Fruit fly (Drosophila melanogaster) whole organism, wandering third instar larva: ENCODE measurements around the gene CG16789.

Source experiments
- Abd-B ChIP-seq: fragments of >200 bp; optimal IDR thresholded peaks from 2 replicates; lab custom pipeline; 2017; ENCODE audit warnings: missing biosample characterization, missing genetic modification characterization
- CG32264 ChIP-seq: fragments of 200-800 bp; sonication (Bioruptor generic); optimal IDR thresholded peaks from 2 replicates; lab custom pipeline; 2016; ENCODE audit warnings: missing biosample characterization, missing genetic modification characterization
- CG9705 ChIP-seq: fragments of 200-800 bp; sonication (Bioruptor generic); optimal IDR thresholded peaks from 2 replicates; lab custom pipeline; 2018; ENCODE audit warnings: missing biosample characterization, mild to moderate bottlenecking, missing genetic modification characterization
- CrebA ChIP-seq: fragments of 200-800 bp; sonication (Bioruptor generic); optimal IDR thresholded peaks from 2 replicates; lab custom pipeline; 2016; ENCODE audit warnings: missing biosample characterization, mild to moderate bottlenecking, missing genetic modification characterization, borderline replicate concordance
- Dfd ChIP-seq: fragments of >200 bp; optimal IDR thresholded peaks from 2 replicates; lab custom pipeline; 2017; ENCODE audit warnings: missing biosample characterization, missing genetic modification characterization
- Dif ChIP-seq: fragments of 200-275, 200-300 bp; sonication (Bioruptor generic); optimal IDR thresholded peaks from 2 replicates; lab custom pipeline; 2018; ENCODE audit warnings: missing biosample characterization, missing genetic modification characterization; ENCODE audit not compliant: partially characterized antibody
- GATAd ChIP-seq: sonication (Bioruptor generic); optimal IDR thresholded peaks from 2 replicates; lab custom pipeline; 2016; ENCODE audit warnings: missing biosample characterization, missing genetic modification characterization
- HLH106 ChIP-seq: fragments of 200-800 bp; optimal IDR thresholded peaks from 3 replicates; lab custom pipeline; 2019; ENCODE audit warnings: missing biosample characterization, mild to moderate bottlenecking, missing genetic modification characterization, moderate library complexity
- Hnf4 ChIP-seq: fragments of 200-800 bp; sonication (Bioruptor generic); optimal IDR thresholded peaks from 2 replicates; lab custom pipeline; 2016; ENCODE audit warnings: missing biosample characterization, mild to moderate bottlenecking, missing genetic modification characterization
- Hr78 ChIP-seq: fragments of >200 bp; optimal IDR thresholded peaks from 2 replicates; lab custom pipeline; 2017; ENCODE audit warnings: missing biosample characterization, missing genetic modification characterization
- Hr83 ChIP-seq: fragments of 200-300 bp; sonication (Bioruptor generic); optimal IDR thresholded peaks from 2 replicates; lab custom pipeline; 2016; ENCODE audit warnings: missing biosample characterization, mild to moderate bottlenecking, missing genetic modification characterization, moderate library complexity; ENCODE audit not compliant: poor library complexity, severe bottlenecking
- Jra ChIP-seq: sonication (Bioruptor generic); optimal IDR thresholded peaks from 2 replicates; lab custom pipeline; 2016; ENCODE audit warnings: missing biosample characterization, missing genetic modification characterization
- Mio ChIP-seq: sonication (Bioruptor generic); optimal IDR thresholded peaks from 2 replicates; lab custom pipeline; 2016; ENCODE audit warnings: missing biosample characterization, missing genetic modification characterization
- Myc ChIP-seq: fragments of >200 bp; optimal IDR thresholded peaks from 2 replicates; lab custom pipeline; 2017
- N ChIP-seq: fragments of >200 bp; optimal IDR thresholded peaks from 2 replicates; lab custom pipeline; 2018; ENCODE audit warnings: missing biosample characterization, missing external identifiers, missing genetic modification characterization
- OdsH ChIP-seq: fragments of 200-800 bp; sonication (Bioruptor generic); optimal IDR thresholded peaks from 2 replicates; lab custom pipeline; 2016; ENCODE audit warnings: missing biosample characterization, mild to moderate bottlenecking, missing genetic modification characterization
- Rel ChIP-seq, 2 experiments: fragments of 200-800 bp; sonication (Bioruptor generic) in 1 of 2; optimal IDR thresholded peaks; 2 replicates in 1 of 2; 3 replicates in 1 of 2; lab custom pipeline; 2016 to 2019; ENCODE audit warnings: mild to moderate bottlenecking in 2 of 2, missing biosample characterization in 2 of 2, missing genetic modification characterization in 2 of 2, moderate library complexity in 1 of 2
- Sp1 ChIP-seq: fragments of 200-800 bp; sonication (Bioruptor generic); optimal IDR thresholded peaks from 3 replicates; lab custom pipeline; 2019; ENCODE audit warnings: missing biosample characterization, mild to moderate bottlenecking, missing genetic modification characterization, moderate library complexity
- Vsx2 ChIP-seq: fragments of 200-300, 225-300 bp; sonication (Bioruptor generic); optimal IDR thresholded peaks from 2 replicates; lab custom pipeline; 2018; ENCODE audit warnings: missing biosample characterization, missing genetic modification characterization; ENCODE audit not compliant: partially characterized antibody
- br ChIP-seq: fragments of 200-800 bp; sonication (Bioruptor generic); optimal IDR thresholded peaks from 2 replicates; lab custom pipeline; 2016; ENCODE audit warnings: missing biosample characterization, missing genetic modification characterization
- brk ChIP-seq: fragments of 200-800 bp; sonication (Bioruptor generic); optimal IDR thresholded peaks from 2 replicates; lab custom pipeline; 2016; ENCODE audit warnings: missing biosample characterization, mild to moderate bottlenecking, missing genetic modification characterization
- dl ChIP-seq, 2 experiments: fragments of 175-275, 200-275 bp in 1 of 2; fragments of 200-275 bp in 1 of 2; sonication (Bioruptor generic); optimal IDR thresholded peaks; lab custom pipeline; 2018; ENCODE audit warnings: mild to moderate bottlenecking in 2 of 2, missing biosample characterization in 2 of 2, missing genetic modification characterization in 2 of 2, moderate library complexity in 2 of 2; ENCODE audit not compliant: partially characterized antibody in 2 of 2, insufficient read depth in 1 of 2
- dmrt93B ChIP-seq: fragments of 200-800 bp; sonication (Bioruptor generic); optimal IDR thresholded peaks from 2 replicates; lab custom pipeline; 2018; ENCODE audit warnings: missing biosample characterization, mild to moderate bottlenecking, missing genetic modification characterization
- dsf ChIP-seq: sonication (Bioruptor generic); optimal IDR thresholded peaks from 2 replicates; lab custom pipeline; 2016; ENCODE audit warnings: missing biosample characterization, missing genetic modification characterization, borderline replicate concordance
- ey ChIP-seq: fragments of 200-800 bp; sonication (Bioruptor generic); optimal IDR thresholded peaks from 2 replicates; lab custom pipeline; 2016; ENCODE audit warnings: missing biosample characterization, missing genetic modification characterization
- foxo ChIP-seq, 2 experiments: fragments of 200-800 bp; sonication (Bioruptor generic); optimal IDR thresholded peaks; 2 replicates in 1 of 2; 3 replicates in 1 of 2; lab custom pipeline; 2016 to 2017; ENCODE audit warnings: missing biosample characterization in 2 of 2, missing genetic modification characterization in 2 of 2
- fru ChIP-seq: fragments of 200-800 bp; sonication (Bioruptor generic); optimal IDR thresholded peaks from 3 replicates; lab custom pipeline; 2016; ENCODE audit warnings: missing biosample characterization, mild to moderate bottlenecking, missing genetic modification characterization
- h ChIP-seq: fragments of 200-800 bp; sonication (Bioruptor generic); optimal IDR thresholded peaks from 3 replicates; lab custom pipeline; 2016; ENCODE audit warnings: missing biosample characterization, mild to moderate bottlenecking, missing genetic modification characterization
- jim ChIP-seq: fragments of 175-275, 200-325 bp; sonication (Bioruptor generic); optimal IDR thresholded peaks from 2 replicates; lab custom pipeline; 2016; ENCODE audit warnings: missing biosample characterization, mild to moderate bottlenecking, missing genetic modification characterization
- lola ChIP-seq: fragments of >200 bp; optimal IDR thresholded peaks from 2 replicates; lab custom pipeline; 2017; ENCODE audit warnings: missing biosample characterization, missing genetic modification characterization
- pan ChIP-seq: fragments of >200 bp; optimal IDR thresholded peaks from 2 replicates; lab custom pipeline; 2017
- psq ChIP-seq: fragments of 200-800 bp; sonication (Bioruptor generic); optimal IDR thresholded peaks from 3 replicates; lab custom pipeline; 2017; ENCODE audit warnings: missing biosample characterization, mild to moderate bottlenecking, missing genetic modification characterization, moderate library complexity
- rgr ChIP-seq: fragments of 200-800 bp; sonication (Bioruptor generic); optimal IDR thresholded peaks from 3 replicates; lab custom pipeline; 2016; ENCODE audit warnings: missing biosample characterization, mild to moderate bottlenecking, missing genetic modification characterization
- sage ChIP-seq: fragments of 200-800 bp; sonication (Bioruptor generic); optimal IDR thresholded peaks from 2 replicates; lab custom pipeline; 2016; ENCODE audit warnings: missing biosample characterization, mild to moderate bottlenecking, missing genetic modification characterization
- sv ChIP-seq: fragments of 200-800 bp; sonication (Bioruptor generic); optimal IDR thresholded peaks from 3 replicates; lab custom pipeline; 2016; ENCODE audit warnings: missing biosample characterization, missing genetic modification characterization
- tai ChIP-seq: sonication (Bioruptor generic); optimal IDR thresholded peaks from 2 replicates; lab custom pipeline; 2016; ENCODE audit warnings: missing biosample characterization, missing genetic modification characterization
- usp ChIP-seq: fragments of >200 bp; optimal IDR thresholded peaks from 2 replicates; lab custom pipeline; 2017; ENCODE audit warnings: missing biosample characterization, missing genetic modification characterization
- woc ChIP-seq: sonication (Bioruptor generic); optimal IDR thresholded peaks from 2 replicates; lab custom pipeline; 2016; ENCODE audit warnings: missing biosample characterization, mild to moderate bottlenecking, missing genetic modification characterization

Gene CG16789

dm6 chr3R:9559413-9560014, 6.5 kb upstream of the CG16789 start, which contains the start of the genes AP-1mu and MBD-like:
Gene AP-1mu, minus strand, starts transcription at chr3R:9559525.
Gene MBD-like, plus strand, starts transcription at chr3R:9559760.
- peak; percentile 67 for TF ChIP-seq Myc (lab: Kevin White, UChicago)
- TF ChIP-seq Jra (GFP tag; lab: Kevin White, UChicago), result peak; percentile 73
- peak; percentile 67 for TF ChIP-seq Sp1 (GFP tag; lab: Kevin White, UChicago)
- no peak for TF ChIP-seq lola
- TF ChIP-seq tai (GFP tag; lab: Kevin White, UChicago), result no peak
- peak; percentile 67 for TF ChIP-seq woc (GFP tag; lab: Kevin White, UChicago)
- TF ChIP-seq Vsx2, result no peak
- TF ChIP-seq OdsH, result peak; percentile 57
- no peak for TF ChIP-seq jim (GFP tag; lab: Kevin White, UChicago)
- peak; percentile 81 for TF ChIP-seq h
- peak; percentile 71 for TF ChIP-seq rgr
- peak; percentile 61 for TF ChIP-seq CG9705 (GFP tag; lab: Kevin White, UChicago)
- TF ChIP-seq Mio (GFP tag; lab: Kevin White, UChicago), result no peak
- peak; percentile 73 for TF ChIP-seq HLH106
- no peak for TF ChIP-seq dmrt93B (GFP tag; lab: Kevin White, UChicago)
- no peak for TF ChIP-seq CG32264 (GFP tag; lab: Kevin White, UChicago)
- no peak for TF ChIP-seq brk (GFP tag; lab: Kevin White, UChicago)
- no peak for TF ChIP-seq Rel (GFP tag; optimal IDR thresholded peaks at IDR 0.05; lab: Kevin White, UChicago)
- TF ChIP-seq Rel (tag; optimal IDR thresholded peaks at IDR 0.05; lab: Kevin White, UChicago), result peak; percentile 50
- peak in 1 of 2 experiments; percentile 78 for TF ChIP-seq foxo (GFP tag; optimal IDR thresholded peaks at IDR 0.05; lab: Kevin White, UChicago)
- TF ChIP-seq pan (lab: Kevin White, UChicago), result no peak
- no peak for TF ChIP-seq GATAd (GFP tag; lab: Kevin White, UChicago)
- TF ChIP-seq Hr78 (GFP tag; lab: Kevin White, UChicago), result no peak
- no peak for TF ChIP-seq Dif (GFP tag; lab: Kevin White, UChicago)
- TF ChIP-seq sv, result peak; percentile 40
- TF ChIP-seq usp, result no peak
- TF ChIP-seq Dfd (GFP tag; lab: Kevin White, UChicago), result no peak
- peak; percentile 75 for TF ChIP-seq fru (GFP tag; lab: Kevin White, UChicago)
- TF ChIP-seq psq (GFP tag; lab: Kevin White, UChicago), result peak; percentile 66
- TF ChIP-seq N, result no peak
- no peak for TF ChIP-seq Hr83 (GFP tag; lab: Kevin White, UChicago)
- TF ChIP-seq br (GFP tag; lab: Kevin White, UChicago), result no peak
- peak; percentile 73 for TF ChIP-seq ey (GFP tag; lab: Kevin White, UChicago)
- no peak for TF ChIP-seq Hnf4
- TF ChIP-seq dsf (GFP tag; lab: Kevin White, UChicago), result no peak
- no peak for TF ChIP-seq Abd-B

dm6 chr3R:9561121-9561520, 4.9 kb upstream of the CG16789 start:
- TF ChIP-seq Mio (GFP tag; lab: Kevin White, UChicago) (no peak), Sp1 (GFP tag; lab: Kevin White, UChicago) (no peak)

- TF ChIP-seq tai (GFP tag; lab: Kevin White, UChicago) (no peak), Sp1 (GFP tag; lab: Kevin White, UChicago) (peak; percentile 45), jim (GFP tag; lab: Kevin White, UChicago) (no peak), fru (GFP tag; lab: Kevin White, UChicago) (no peak), N (no peak), rgr (peak; percentile 51), br (GFP tag; lab: Kevin White, UChicago) (no peak), foxo (GFP tag; optimal IDR thresholded peaks at IDR 0.05; lab: Kevin White, UChicago) (peak in 1 of 2 experiments; percentile 78), Dif (GFP tag; lab: Kevin White, UChicago) (no peak), Hr83 (GFP tag; lab: Kevin White, UChicago) (peak; percentile 7), pan (lab: Kevin White, UChicago) (no peak), CrebA (no peak), dmrt93B (GFP tag; lab: Kevin White, UChicago) (no peak), HLH106 (peak; percentile 65), Mio (GFP tag; lab: Kevin White, UChicago) (no peak), CG32264 (GFP tag; lab: Kevin White, UChicago) (no peak), sage (no peak), Jra (GFP tag; lab: Kevin White, UChicago) (no peak), psq (GFP tag; lab: Kevin White, UChicago) (peak; percentile 57), Myc (lab: Kevin White, UChicago) (peak; percentile 95), lola (no peak), Dfd (GFP tag; lab: Kevin White, UChicago) (no peak), dl (GFP tag; optimal IDR thresholded peaks at IDR 0.05; lab: Kevin White, UChicago; ENCODE audit: insufficient read depth in 1 of 2, partially characterized antibody in 2 of 2) (no peak), dsf (GFP tag; lab: Kevin White, UChicago) (no peak), h (peak; percentile 75), brk (GFP tag; lab: Kevin White, UChicago) (no peak), Vsx2 (no peak), Hr78 (GFP tag; lab: Kevin White, UChicago) (no peak), CG9705 (GFP tag; lab: Kevin White, UChicago) (peak; percentile 46), Hnf4 (no peak), sv (peak; percentile 73), Rel (GFP tag; optimal IDR thresholded peaks at IDR 0.05; lab: Kevin White, UChicago) (no peak), Rel (tag; optimal IDR thresholded peaks at IDR 0.05; lab: Kevin White, UChicago) (peak; percentile 74), Abd-B (no peak), woc (GFP tag; lab: Kevin White, UChicago) (peak; percentile 90)
These were observed 2.6 kb upstream of the CG16789 start, which contains the start of the genes CG9393 and Vps45 for dm6 chr3R:9563240-9563992. Gene CG9393, minus strand, starts transcription at chr3R:9563673. Gene Vps45, plus strand, starts transcription at chr3R:9563924.
